Worm (Caenorhabditis elegans): ENCODE data around the gene Y13C8A.1.

DNA sequence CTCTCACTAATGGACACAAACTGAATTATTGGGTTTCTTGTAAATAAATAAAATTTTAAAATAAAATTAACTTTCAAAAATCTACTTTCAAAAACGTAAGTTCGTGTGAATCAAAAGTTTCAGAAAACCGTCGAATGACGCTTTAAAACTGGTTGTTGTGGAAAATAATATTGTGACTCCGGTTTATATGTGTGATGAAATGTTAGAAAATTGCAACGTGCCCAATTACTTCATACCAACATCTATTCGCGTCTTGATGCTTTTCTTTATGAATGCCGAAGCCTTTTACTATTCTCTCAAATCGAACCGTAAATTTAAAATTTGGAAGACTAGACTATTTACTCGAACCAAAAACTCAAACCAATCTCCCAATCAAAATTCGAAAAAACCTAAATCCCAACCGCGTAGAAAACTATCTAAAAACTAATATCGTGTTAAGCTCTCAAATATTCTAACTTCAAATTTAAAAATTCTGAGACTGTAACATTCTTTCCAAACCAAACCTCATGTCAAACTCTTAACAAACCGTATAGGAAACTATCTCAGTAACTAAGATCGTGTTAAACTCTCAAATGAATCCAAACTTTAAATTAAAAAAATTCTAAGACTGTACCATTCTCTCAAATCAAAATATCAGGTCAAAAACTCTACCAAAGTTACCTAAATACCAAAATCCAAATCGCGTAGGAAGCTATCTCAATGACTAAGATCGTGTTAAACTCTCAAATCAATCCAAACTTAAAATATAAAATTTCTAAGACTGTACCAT is 47.9 kb downstream of the Y13C8A.1 start:
- TF ChIP-seq ZK546.5 (tag; optimal IDR thresholded peaks at IDR 0.05) (no peak), ceh-82 (tag; optimal IDR thresholded peaks at IDR 0.05) (no peak), nhr-12 (tag; optimal IDR thresholded peaks at IDR 0.05) (no peak), zag-1 (tag; optimal IDR thresholded peaks at IDR 0.05) (no peak), unc-62 (GFP tag; optimal IDR thresholded peaks at IDR 0.05) (no peak), nhr-129 (tag; optimal IDR thresholded peaks at IDR 0.05) (peak; percentile 96), nhr-237 (tag; optimal IDR thresholded peaks at IDR 0.05) (peak; percentile 13)

Measured in whole organism, L2 larva.